Worm (Caenorhabditis elegans) whole organism, L3 larva: ENCODE data around the gene Y54H5A.2.

Source experiments
- elt-3 ChIP-seq, 3 experiments: fragments of 150-350 bp in 1 of 3; sonication (generic microtip) in 2 of 3; optimal IDR thresholded peaks; 2 replicates in 2 of 3; 4 replicates in 1 of 3; lab custom pipeline; 2014 to 2017; ENCODE audit warnings: missing biosample characterization in 3 of 3, missing genetic modification characterization in 3 of 3
- skn-1 ChIP-seq: fragments of 150-350 bp; optimal IDR thresholded peaks from 2 replicates; lab custom pipeline; 2014; ENCODE audit warnings: missing biosample characterization, missing genetic modification characterization

DNA sequence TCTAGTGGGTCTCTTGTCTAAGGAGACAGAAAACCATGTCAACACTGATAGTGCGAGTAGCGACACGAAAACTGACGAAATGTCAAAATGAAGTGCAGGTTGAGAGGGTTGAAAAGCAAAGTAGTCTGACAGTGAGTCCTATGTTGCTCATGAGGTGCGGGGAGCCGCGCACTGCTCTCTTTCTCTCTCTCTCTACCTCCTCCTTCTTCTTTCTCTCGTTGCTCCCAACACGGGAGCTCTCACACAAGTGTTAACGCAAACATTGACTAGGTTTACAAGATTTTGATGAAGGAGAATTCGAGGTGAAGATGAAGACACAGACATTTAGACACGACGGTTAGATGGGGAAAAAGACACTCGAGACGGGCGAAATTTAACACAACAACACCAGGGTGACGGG lies 20.1 kb downstream of the Y54H5A.2 start:
- TF ChIP-seq skn-1 (tag; lab: Kevin White, UChicago): no peak
- TF ChIP-seq elt-3 (tag; optimal IDR thresholded peaks at IDR 0.05; lab: Kevin White, UChicago): no peak
